Fruit fly (Drosophila melanogaster) whole organism: ENCODE results near the gene CG8159.

Experiments
- CG8478 ChIP-seq: fragments of >200 bp; optimal IDR thresholded peaks from 2 replicates; lab custom pipeline; 2018; ENCODE audit warnings: inconsistent platforms
- Dll ChIP-seq: fragments of >200 bp; optimal IDR thresholded peaks from 2 replicates; lab custom pipeline; 2017
- pan ChIP-seq: fragments of >200 bp; optimal IDR thresholded peaks from 2 replicates; lab custom pipeline; 2017
- psq ChIP-seq: fragments of >200 bp; optimal IDR thresholded peaks from 2 replicates; lab custom pipeline; 2017
- usp ChIP-seq: fragments of >200 bp; optimal IDR thresholded peaks from 2 replicates; lab custom pipeline; 2017; ENCODE audit warnings: missing biosample characterization, missing genetic modification characterization, mixed read lengths

DNA sequence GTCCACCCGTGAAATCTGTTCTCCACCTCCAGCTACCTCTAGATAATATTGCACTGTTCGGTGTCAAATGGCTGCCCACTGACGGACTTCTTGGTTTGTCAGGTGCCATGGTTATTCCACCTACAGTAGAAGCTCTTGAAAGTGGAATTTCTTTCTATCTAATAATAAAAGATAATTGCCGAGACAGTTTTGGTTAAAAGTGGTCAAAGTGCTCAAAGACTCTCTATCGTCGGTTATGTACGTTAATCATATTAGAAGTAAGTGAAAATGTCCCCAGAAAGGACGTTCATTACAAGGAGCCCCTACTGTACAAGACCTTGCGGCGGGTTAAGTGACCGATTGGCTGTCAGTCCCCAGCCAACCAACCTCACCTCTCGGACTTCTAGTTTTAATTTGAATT, 17.5 kb downstream of the CG8159 start:
- TF ChIP-seq CG8478 (no peak), pan (lab: Kevin White, UChicago) (no peak), psq (lab: Kevin White, UChicago) (no peak), Dll (lab: Kevin White, UChicago) (no peak), usp (GFP tag; lab: Kevin White, UChicago) (no peak)
